Fruit fly (Drosophila melanogaster): ENCODE measurements around the gene Klp3A.

The Klp3A gene

dm6 chrX:2588415-2589411 is 15.1 kb downstream of the Klp3A start, which contains the start of gene egh (continued):
- TF ChIP-seq BtbVII (GFP tag; optimal IDR thresholded peaks at IDR 0.05) (no peak), Doc3 (GFP tag; IDR thresholded peaks at IDR 0.05; ENCODE audit: partially characterized antibody) (no peak), Lpt (GFP tag; optimal IDR thresholded peaks at IDR 0.05) (no peak), CG16779 (GFP tag; IDR thresholded peaks at IDR 0.05) (no peak), maf-S (GFP tag; optimal IDR thresholded peaks at IDR 0.05) (no peak), YL-1 (GFP tag; optimal IDR thresholded peaks at IDR 0.05) (peak; percentile 53), kni (GFP tag; optimal IDR thresholded peaks at IDR 0.05) (no peak), pan (optimal IDR thresholded peaks at IDR 0.05) (no peak), pan (GFP tag; optimal IDR thresholded peaks at IDR 0.05 in 1 of 2, IDR thresholded peaks at IDR 0.05 in 1 of 2) (peak in 1 of 2 experiments; percentile 56), CG14014 (GFP tag; IDR thresholded peaks at IDR 0.05) (0 out of 2 replicates have a peak, but pooled peaks have one; percentile 28), nerfin-1 (tag; optimal IDR thresholded peaks at IDR 0.05) (no peak), z (GFP tag; IDR thresholded peaks at IDR 0.05) (no peak), disco-r (GFP tag; optimal IDR thresholded peaks at IDR 0.05) (peak; percentile 27), Awh (GFP tag; IDR thresholded peaks at IDR 0.05) (no peak)

DNA sequence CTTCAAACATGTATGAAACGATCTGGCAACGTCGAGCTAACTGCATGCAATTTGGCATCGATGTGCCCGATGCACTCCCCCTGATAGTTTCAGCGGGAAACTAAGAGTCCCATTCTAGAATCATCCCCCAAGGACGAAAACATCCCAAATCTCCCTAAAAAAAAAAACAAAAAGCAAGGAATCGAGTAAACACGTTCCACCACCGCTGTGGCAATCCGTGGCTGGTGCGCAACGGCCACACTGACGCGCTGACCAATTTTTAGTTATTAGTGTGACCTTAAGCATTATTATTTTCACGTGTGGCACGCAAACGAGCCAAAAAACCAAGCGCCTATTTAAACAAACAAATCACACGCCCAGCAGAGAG is 18.2 kb downstream of the Klp3A start, which contains the start of gene wds:
wds (plus strand) TSS at position 265 of the 367 bp plus-strand sequence.
- TF ChIP-seq pzg (GFP tag; optimal IDR thresholded peaks at IDR 0.05) (peak; percentile 45), E2f2 (GFP tag; IDR thresholded peaks at IDR 0.05) (peak; percentile 46; the same call in 1 of the 2 replicates), sens (GFP tag) (peak; percentile 60), gfzf (GFP tag; optimal IDR thresholded peaks at IDR 0.05) (peak; percentile 83), CG15601 (tag; optimal IDR thresholded peaks at IDR 0.05) (no peak), CG8388 (GFP tag; optimal IDR thresholded peaks at IDR 0.05) (no peak), CG13287 (GFP tag; IDR thresholded peaks at IDR 0.05; ENCODE audit: partially characterized antibody) (peak; percentile 21; the same call in 1 of the 2 replicates), CG3726 (GFP tag; IDR thresholded peaks at IDR 0.05) (no peak), Sry-δ (GFP tag; optimal IDR thresholded peaks at IDR 0.05) (peak; percentile 38), CG32532 (GFP tag; IDR thresholded peaks at IDR 0.05) (no peak), CG1647 (GFP tag; optimal IDR thresholded peaks at IDR 0.05) (no peak), Scr (GFP tag; IDR thresholded peaks at IDR 0.05; ENCODE audit: partially characterized antibody) (0 out of 2 replicates have a peak, but pooled peaks have one; percentile 9), grn (GFP tag; optimal IDR thresholded peaks at IDR 0.05) (no peak), Drgx (GFP tag; IDR thresholded peaks at IDR 0.05) (no peak), phol (tag; optimal IDR thresholded peaks at IDR 0.05) (peak; percentile 2), pan (optimal IDR thresholded peaks at IDR 0.05) (no peak), pan (GFP tag; optimal IDR thresholded peaks at IDR 0.05 in 1 of 2, IDR thresholded peaks at IDR 0.05 in 1 of 2) (no peak), MESR4 (GFP tag; optimal IDR thresholded peaks at IDR 0.05) (peak; percentile 61), row (GFP tag; IDR thresholded peaks at IDR 0.05) (0 out of 3 replicates have a peak, but pooled peaks have one; percentile 9), MBD-R2 (GFP tag; IDR thresholded peaks at IDR 0.05) (peak; percentile 24; the same call in 1 of the 2 replicates), Tbp (GFP tag; optimal IDR thresholded peaks at IDR 0.05) (peak; percentile 42), CG13424 (tag; optimal IDR thresholded peaks at IDR 0.05) (no peak), mam (GFP tag; optimal IDR thresholded peaks at IDR 0.05) (peak; percentile 4), Hr3 (GFP tag; optimal IDR thresholded peaks at IDR 0.05) (no peak), Myb (GFP tag; optimal IDR thresholded peaks at IDR 0.05) (peak; percentile 67), CG9797 (GFP tag; optimal IDR thresholded peaks at IDR 0.05) (peak; percentile 67), CG9215 (GFP tag; IDR thresholded peaks at IDR 0.05) (0 out of 2 replicates have a peak, but pooled peaks have one; percentile 5), CG2116 (GFP tag; optimal IDR thresholded peaks at IDR 0.05) (peak; percentile 75), dm (GFP tag; optimal IDR thresholded peaks at IDR 0.05) (peak; percentile 80), Sin3A (optimal IDR thresholded peaks at IDR 0.05) (peak; percentile 68), bbx (GFP tag; IDR thresholded peaks at IDR 0.05; ENCODE audit: partially characterized antibody) (peak; percentile 21; the same call in 1 of the 2 replicates), hth (optimal IDR thresholded peaks at IDR 0.05) (no peak), CG17361 (GFP tag; IDR thresholded peaks at IDR 0.05) (0 out of 3 replicates have a peak, but pooled peaks have one; percentile 19), pros (GFP tag; optimal IDR thresholded peaks at IDR 0.05) (no peak), Lhr (GFP tag; optimal IDR thresholded peaks at IDR 0.05) (peak; percentile 31), Stat92E (GFP tag; optimal IDR thresholded peaks at IDR 0.05) (no peak)

Data from whole organism, embryonic.